Fruit fly (Drosophila melanogaster) whole organism, embryonic: ENCODE results near the gene Tcs3.

ENCODE experiments used
- ATbp ChIP-seq: fragments of 200-800 bp; sonication (Bioruptor generic); optimal IDR thresholded peaks from 2 replicates; lab custom pipeline; 2017; ENCODE audit warnings: missing biosample characterization, mild to moderate bottlenecking, missing genetic modification characterization, missing genetic modification reagents
- Abd-B ChIP-seq: fragments of 200-800 bp; sonication (Bioruptor generic); optimal IDR thresholded peaks from 2 replicates; lab custom pipeline; 2018; ENCODE audit warnings: missing biosample characterization, mild to moderate bottlenecking, missing genetic modification characterization, moderate library complexity
- Bgb ChIP-seq: fragments of 200-800 bp; sonication (Bioruptor generic); IDR thresholded peaks from 2 replicates; pipeline ENCODE4 v1.3.6; 2022; ENCODE audit warnings: missing biosample characterization, missing genetic modification characterization; ENCODE audit not compliant: partially characterized antibody
- CG10959 ChIP-seq: fragments of 200-800 bp; sonication (Bioruptor generic); IDR thresholded peaks from 2 replicates; pipeline ENCODE4 v1.3.6; 2022; ENCODE audit warnings: missing biosample characterization, missing genetic modification characterization
- CG11398 ChIP-seq: fragments of 200-800 bp; sonication (Bioruptor generic); optimal IDR thresholded peaks from 2 replicates; lab custom pipeline; 2016; ENCODE audit warnings: missing biosample characterization, missing genetic modification characterization
- CG12071 ChIP-seq: fragments of 200-800 bp; sonication (Bioruptor generic); optimal IDR thresholded peaks from 3 replicates; lab custom pipeline; 2018; ENCODE audit warnings: missing biosample characterization, mild to moderate bottlenecking, missing genetic modification characterization
- CG12219 ChIP-seq: fragments of 200-800 bp; sonication (Bioruptor generic); optimal IDR thresholded peaks from 3 replicates; lab custom pipeline; 2018; ENCODE audit warnings: missing biosample characterization, mild to moderate bottlenecking, missing genetic modification characterization
- CG16813 ChIP-seq: fragments of 200-800 bp; sonication (Bioruptor generic); IDR thresholded peaks from 3 replicates; pipeline ENCODE4 v1.3.6; 2022; ENCODE audit warnings: missing biosample characterization, missing genetic modification characterization; ENCODE audit not compliant: partially characterized antibody
- CG17829 ChIP-seq: fragments of 200-800 bp; optimal IDR thresholded peaks from 2 replicates; lab custom pipeline; 2019; ENCODE audit warnings: missing biosample characterization, mild to moderate bottlenecking, missing genetic modification characterization, moderate library complexity
- CG18262 ChIP-seq: fragments of 200-800 bp; optimal IDR thresholded peaks from 3 replicates; lab custom pipeline; 2019; ENCODE audit warnings: missing biosample characterization, mild to moderate bottlenecking, missing genetic modification characterization, moderate library complexity
- CG30431 ChIP-seq: fragments of 200-800 bp; sonication (Bioruptor generic); optimal IDR thresholded peaks from 2 replicates; lab custom pipeline; 2017; ENCODE audit warnings: missing biosample characterization, missing genetic modification characterization
- CG3065 ChIP-seq: fragments of 200-800 bp; sonication (Bioruptor generic); optimal IDR thresholded peaks from 2 replicates; lab custom pipeline; 2016; ENCODE audit warnings: missing biosample characterization, missing genetic modification characterization
- CG32767 ChIP-seq: fragments of 200-800 bp; sonication (Bioruptor generic); IDR thresholded peaks from 2 replicates; pipeline ENCODE4 v1.3.6; 2022; ENCODE audit warnings: missing biosample characterization, missing genetic modification characterization
- CG32772 ChIP-seq: fragments of 200-800 bp; sonication (Bioruptor generic); IDR thresholded peaks from 2 replicates; pipeline ENCODE4 v1.3.6; 2022; ENCODE audit warnings: missing biosample characterization, missing genetic modification characterization
- CG4707 ChIP-seq: fragments of 200-800 bp; sonication (Bioruptor generic); optimal IDR thresholded peaks from 2 replicates; lab custom pipeline; 2018; ENCODE audit warnings: missing biosample characterization, mild to moderate bottlenecking, missing genetic modification characterization, moderate library complexity
- CG5953 ChIP-seq: fragments of 200-800 bp; sonication (Bioruptor generic); IDR thresholded peaks from 2 replicates; pipeline ENCODE4 v1.3.6; 2022; ENCODE audit warnings: missing biosample characterization, missing genetic modification characterization
- CG7786 ChIP-seq: fragments of 200-800 bp; sonication (Bioruptor generic); optimal IDR thresholded peaks from 2 replicates; lab custom pipeline; 2016; ENCODE audit warnings: missing biosample characterization, missing genetic modification characterization
- CG8388 ChIP-seq: fragments of 200-800 bp; sonication (Bioruptor generic); optimal IDR thresholded peaks from 2 replicates; lab custom pipeline; 2019; ENCODE audit warnings: missing biosample characterization, mild to moderate bottlenecking, missing genetic modification characterization, moderate library complexity
- CG9876 ChIP-seq: fragments of 200-800 bp; sonication (Bioruptor generic); optimal IDR thresholded peaks from 2 replicates; lab custom pipeline; 2016; ENCODE audit warnings: missing biosample characterization, missing genetic modification characterization
- HHEX ChIP-seq: fragments of 200-800 bp; sonication (Bioruptor generic); optimal IDR thresholded peaks from 3 replicates; lab custom pipeline; 2017; ENCODE audit warnings: missing biosample characterization, mild to moderate bottlenecking, missing genetic modification characterization, missing genetic modification reagents
- HLH3B ChIP-seq: fragments of 200-800 bp; sonication (Bioruptor generic); IDR thresholded peaks from 2 replicates; pipeline ENCODE4 v1.3.6; 2022; ENCODE audit warnings: missing biosample characterization, missing genetic modification characterization
- HLHmδ ChIP-seq: fragments of 200-800 bp; sonication (Bioruptor generic); optimal IDR thresholded peaks from 2 replicates; lab custom pipeline; 2018; ENCODE audit warnings: missing biosample characterization, mild to moderate bottlenecking, missing genetic modification characterization, moderate library complexity
- HmgZ ChIP-seq: fragments of 200-800 bp; sonication (Bioruptor generic); optimal IDR thresholded peaks from 2 replicates; lab custom pipeline; 2018; ENCODE audit warnings: missing biosample characterization, mild to moderate bottlenecking, missing genetic modification characterization
- Lhr ChIP-seq: fragments of 200-800 bp; sonication (Bioruptor generic); optimal IDR thresholded peaks from 3 replicates; lab custom pipeline; 2017; ENCODE audit warnings: mild to moderate bottlenecking, missing biosample characterization, missing genetic modification reagents, missing genetic modification characterization
- Med ChIP-seq: fragments of 200-800 bp; sonication (Bioruptor generic); peaks from one replicate; lab custom pipeline; 2016; ENCODE audit warnings: missing biosample characterization, missing genetic modification characterization, mild to moderate bottlenecking, inconsistent platforms, moderate library complexity
- Mes4 ChIP-seq: fragments of 200-800 bp; sonication (Bioruptor generic); optimal IDR thresholded peaks from 2 replicates; lab custom pipeline; 2016; ENCODE audit warnings: missing biosample characterization, missing genetic modification characterization
- Myb ChIP-seq: fragments of 200-800 bp; sonication (Bioruptor generic); optimal IDR thresholded peaks from 2 replicates; lab custom pipeline; 2016; ENCODE audit warnings: missing biosample characterization, missing genetic modification characterization
- Nf-YA ChIP-seq: fragments of 200-800 bp; sonication (Bioruptor generic); IDR thresholded peaks from 2 replicates; pipeline ENCODE4 v1.3.6; 2022; ENCODE audit warnings: missing biosample characterization, missing genetic modification characterization
- Taf1 ChIP-seq: fragments of 200-800 bp; sonication (Bioruptor generic); IDR thresholded peaks from 2 replicates; pipeline ENCODE4 v1.3.6; 2022; ENCODE audit warnings: missing biosample characterization, missing genetic modification characterization
- Trl ChIP-seq, 3 experiments: fragments of >200 bp in 2 of 3; fragments of 200-800 bp in 1 of 3; sonication (Bioruptor generic) in 1 of 3; optimal IDR thresholded peaks; 2 replicates in 1 of 3; 3 replicates in 2 of 3; lab custom pipeline; 2016 to 2017; ENCODE audit warnings: missing biosample characterization in 1 of 3, missing genetic modification characterization in 1 of 3
- ac ChIP-seq: fragments of 200-800 bp; sonication (Bioruptor generic); optimal IDR thresholded peaks from 3 replicates; lab custom pipeline; 2017; ENCODE audit warnings: missing biosample characterization, mild to moderate bottlenecking, missing genetic modification characterization
- aop ChIP-seq: fragments of 200-800 bp; sonication (Bioruptor generic); IDR thresholded peaks from 2 replicates; pipeline ENCODE4 v1.3.6; 2022; ENCODE audit warnings: missing biosample characterization, missing genetic modification characterization
- bcd ChIP-seq: fragments of 200-800 bp; sonication (Bioruptor generic); optimal IDR thresholded peaks from 2 replicates; lab custom pipeline; 2017; ENCODE audit warnings: missing biosample characterization, mild to moderate bottlenecking, missing genetic modification characterization
- bowl ChIP-seq: fragments of 200-800 bp; sonication (Bioruptor generic); IDR thresholded peaks from 2 replicates; pipeline ENCODE4 v1.3.6; 2022; ENCODE audit warnings: missing biosample characterization, missing genetic modification characterization
- br ChIP-seq: fragments of >200 bp; optimal IDR thresholded peaks from 2 replicates; lab custom pipeline; 2017
- chinmo ChIP-seq: fragments of 200-800 bp; sonication (Bioruptor generic); IDR thresholded peaks from 4 replicates; pipeline ENCODE4 v1.3.6; 2022; ENCODE audit warnings: missing biosample characterization, missing genetic modification characterization; ENCODE audit not compliant: partially characterized antibody
- crc ChIP-seq: fragments of 200-800 bp; sonication (Bioruptor generic); optimal IDR thresholded peaks from 2 replicates; lab custom pipeline; 2016; ENCODE audit warnings: missing biosample characterization, missing genetic modification characterization
- exex ChIP-seq: fragments of 200-800 bp; sonication (Bioruptor generic); optimal IDR thresholded peaks from 4 replicates; lab custom pipeline; 2018; ENCODE audit warnings: missing biosample characterization, mild to moderate bottlenecking, missing genetic modification characterization, moderate library complexity
- insv ChIP-seq, 2 experiments: fragments of 200-800 bp; sonication (Bioruptor generic); optimal IDR thresholded peaks; 3 replicates each; lab custom pipeline; 2016 to 2018; ENCODE audit warnings: missing biosample characterization in 2 of 2, missing genetic modification characterization in 2 of 2
- lola ChIP-seq, 3 experiments: fragments of >200 bp in 2 of 3; fragments of 200-800 bp in 1 of 3; sonication (Bioruptor generic) in 1 of 3; optimal IDR thresholded peaks; 2 replicates each; lab custom pipeline; 2017 to 2019; ENCODE audit warnings: missing biosample characterization in 3 of 3, missing genetic modification characterization in 3 of 3, mild to moderate bottlenecking in 1 of 3, moderate library complexity in 1 of 3
- luna ChIP-seq: fragments of 200-800 bp; sonication (Bioruptor generic); optimal IDR thresholded peaks from 2 replicates; lab custom pipeline; 2016; ENCODE audit warnings: missing biosample characterization, missing genetic modification characterization
- pnt ChIP-seq: fragments of 200-800 bp; sonication (Bioruptor generic); optimal IDR thresholded peaks from 3 replicates; lab custom pipeline; 2016; ENCODE audit warnings: missing biosample characterization, missing genetic modification characterization
- sim ChIP-seq: fragments of 200-800 bp; sonication (Bioruptor generic); IDR thresholded peaks from 2 replicates; pipeline ENCODE4 v1.3.6; 2022; ENCODE audit warnings: missing biosample characterization, missing genetic modification characterization
- sisA ChIP-seq: fragments of 200-800 bp; sonication (Bioruptor generic); IDR thresholded peaks from 2 replicates; pipeline ENCODE4 v1.3.6; 2022; ENCODE audit warnings: missing biosample characterization, missing genetic modification characterization
- sug ChIP-seq: fragments of 200-800 bp; optimal IDR thresholded peaks from 2 replicates; lab custom pipeline; 2019; ENCODE audit warnings: missing biosample characterization, mild to moderate bottlenecking, missing genetic modification characterization, moderate library complexity
- zen ChIP-seq: fragments of 200-800 bp; sonication (Bioruptor generic); optimal IDR thresholded peaks from 3 replicates; lab custom pipeline; 2018; ENCODE audit warnings: missing biosample characterization, mild to moderate bottlenecking, missing genetic modification characterization, moderate library complexity

Gene Tcs3

DNA sequence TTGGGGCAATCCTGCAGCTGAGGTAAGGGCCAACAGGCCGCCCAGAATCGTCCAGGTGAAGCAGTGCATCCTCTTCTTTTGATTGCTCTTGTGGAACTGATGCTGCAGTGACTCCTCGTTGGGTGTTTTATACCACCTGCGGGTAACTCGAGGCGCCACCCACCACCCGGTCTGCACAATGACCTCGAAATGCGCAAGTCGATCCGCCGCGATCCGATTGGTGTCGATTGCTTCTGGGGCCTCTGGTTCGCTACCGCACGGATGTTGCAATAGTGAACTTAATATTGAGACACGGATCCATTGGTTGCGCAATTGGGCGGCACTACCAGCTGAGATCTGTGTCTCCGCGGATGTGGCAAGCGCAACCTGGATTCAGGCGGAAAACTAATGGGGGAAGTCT lies 15.4 kb downstream of the Tcs3 start, which contains the start of gene Cpr72Ec:
TSS of gene Cpr72Ec (minus strand) at position 101 of the 400 bp plus-strand sequence.
- no peak for TF ChIP-seq CG10959 (GFP tag; lab: Robert Waterston, UW)
- TF ChIP-seq chinmo (GFP tag; lab: Robert Waterston, UW): 0 out of 4 replicates have a peak, but pooled peaks have one; percentile 22

DNA sequence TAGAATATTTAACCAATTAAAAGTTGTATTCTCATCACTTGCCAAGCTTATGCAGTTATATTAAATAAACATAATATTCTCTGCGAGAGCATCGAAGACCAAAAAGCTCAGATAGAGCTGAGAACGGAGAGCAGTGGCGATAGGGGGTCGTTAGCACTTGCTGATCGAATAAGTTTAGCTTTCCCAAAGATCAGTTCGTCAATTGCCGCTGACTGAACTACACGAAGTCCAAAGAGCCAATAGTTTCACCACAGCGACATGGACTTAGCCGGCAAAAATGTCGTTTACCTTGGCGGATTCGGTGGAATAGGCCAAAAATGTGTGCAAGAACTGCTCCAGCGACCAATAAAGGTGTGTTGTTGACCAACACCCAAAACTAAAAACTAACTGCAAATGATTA lies 16.4 kb downstream of the Tcs3 start, which contains the start of gene CG4842:
TSS of gene CG4842 (plus strand) at position 191 of the 400 bp plus-strand sequence.
- TF ChIP-seq ATbp (GFP tag; lab: Kevin White, UChicago) (no peak), Nf-YA (GFP tag; lab: Robert Waterston, UW) (no peak), HLHmδ (GFP tag; lab: Kevin White, UChicago) (no peak), CG32767 (GFP tag; lab: Robert Waterston, UW) (no peak), CG30431 (no peak), bcd (GFP tag; lab: Kevin White, UChicago) (no peak), Trl (optimal IDR thresholded peaks at IDR 0.05; lab: Kevin White, UChicago) (peak in 1 of 2 experiments; percentile 28), Trl (GFP tag; optimal IDR thresholded peaks at IDR 0.05; lab: Kevin White, UChicago) (no peak), chinmo (GFP tag; lab: Robert Waterston, UW) (0 out of 4 replicates have a peak, but pooled peaks have one; percentile 57), exex (no peak), CG32772 (GFP tag; lab: Robert Waterston, UW) (no peak), ac (GFP tag; lab: Kevin White, UChicago) (no peak), lola (GFP tag; optimal IDR thresholded peaks at IDR 0.05; lab: Kevin White, UChicago) (no peak), luna (no peak), HHEX (no peak), Med (peak; percentile 46), aop (GFP tag; lab: Robert Waterston, UW) (no peak), HLH3B (no peak), Taf1 (GFP tag; lab: Robert Waterston, UW) (no peak), Bgb (no peak), CG4707 (GFP tag; lab: Kevin White, UChicago) (no peak), zen (tag; lab: Kevin White, UChicago) (no peak), CG12219 (GFP tag; lab: Kevin White, UChicago) (no peak), br (no peak), sug (peak; percentile 29), CG17829 (no peak), sisA (GFP tag; lab: Robert Waterston, UW) (no peak), CG18262 (tag; lab: Kevin White, UChicago) (no peak), CG11398 (GFP tag; lab: Kevin White, UChicago) (no peak), sim (no peak), CG7786 (GFP tag; lab: Kevin White, UChicago) (no peak), insv (GFP tag; optimal IDR thresholded peaks at IDR 0.05; lab: Kevin White, UChicago) (no peak), Myb (GFP tag; lab: Kevin White, UChicago) (no peak), CG9876 (GFP tag; lab: Kevin White, UChicago) (no peak), Lhr (GFP tag; lab: Kevin White, UChicago) (no peak)

DNA sequence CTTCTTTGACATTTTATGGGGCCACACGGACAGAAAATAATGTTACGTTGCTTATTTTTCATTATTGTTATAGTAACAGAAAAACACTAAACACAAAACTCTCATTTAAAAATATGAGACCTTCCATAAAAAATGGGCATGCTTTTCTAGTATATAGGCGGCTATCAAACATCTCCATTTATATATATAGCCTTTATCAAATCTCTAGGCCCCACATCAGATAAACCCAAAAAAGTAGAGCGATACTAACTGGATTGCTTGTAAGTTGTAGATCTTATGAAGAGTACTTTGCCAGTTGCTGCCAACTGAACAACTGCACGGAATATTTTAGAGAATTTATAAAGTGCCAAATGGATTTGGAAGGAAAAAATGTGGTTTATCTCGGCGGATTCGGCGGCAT lies 17.7 kb downstream of the Tcs3 start, which contains the start of gene CG18814:
TSS of gene CG18814 (plus strand) at position 301 of the 400 bp plus-strand sequence.
- TF ChIP-seq CG8388 (GFP tag; lab: Kevin White, UChicago): no peak
- TF ChIP-seq CG18262 (tag; lab: Kevin White, UChicago): no peak
- no peak for TF ChIP-seq Mes4 (GFP tag; lab: Kevin White, UChicago)
- TF ChIP-seq bowl (GFP tag; lab: Robert Waterston, UW): no peak
- TF ChIP-seq CG4707 (GFP tag; lab: Kevin White, UChicago): no peak
- no peak for TF ChIP-seq Abd-B
- no peak for TF ChIP-seq CG5953 (GFP tag; lab: Robert Waterston, UW)
- TF ChIP-seq crc (GFP tag; lab: Kevin White, UChicago): no peak
- no peak for TF ChIP-seq pnt (GFP tag; lab: Kevin White, UChicago)
- no peak for TF ChIP-seq CG10959 (GFP tag; lab: Robert Waterston, UW)
- TF ChIP-seq CG16813 (GFP tag; lab: Robert Waterston, UW): no peak
- no peak for TF ChIP-seq CG12071 (GFP tag; lab: Kevin White, UChicago)
- no peak for TF ChIP-seq CG3065 (GFP tag; lab: Kevin White, UChicago)
- TF ChIP-seq ac (GFP tag; lab: Kevin White, UChicago): no peak
- no peak for TF ChIP-seq HmgZ (tag; lab: Kevin White, UChicago)
